Worm (Caenorhabditis elegans): Measurements from ENCODE around the gene comt-3.

Gene comt-3

DNA sequence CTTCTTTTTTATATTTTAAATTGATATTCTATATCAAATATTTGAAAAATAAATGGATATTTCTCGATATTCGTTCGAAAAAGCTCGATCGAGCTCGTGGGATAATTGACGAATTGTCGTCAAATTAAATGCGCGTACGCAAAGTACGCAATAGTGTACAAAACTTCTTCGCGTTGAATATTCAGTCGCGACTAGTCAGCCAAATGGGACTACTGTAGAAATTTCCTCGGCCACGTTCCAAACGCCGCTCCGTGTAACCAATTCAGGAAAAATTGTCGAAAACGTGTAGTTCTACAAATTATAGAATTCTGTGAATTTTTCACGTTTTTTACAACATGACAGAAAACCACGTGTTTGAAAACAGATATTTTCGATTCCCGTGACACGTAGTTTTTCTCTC is 48.9 kb upstream of the comt-3 start (continued):
- TF ChIP-seq Y5F2A.4 (GFP tag; optimal IDR thresholded peaks at IDR 0.05) (no peak), nhr-10 (tag; optimal IDR thresholded peaks at IDR 0.05) (no peak), unc-62 (GFP tag; optimal IDR thresholded peaks at IDR 0.05 in 1 of 2) (peak in 1 of 2 experiments; percentile 80), unc-62 (tag; optimal IDR thresholded peaks at IDR 0.05) (no peak), hlh-11 (tag; optimal IDR thresholded peaks at IDR 0.05) (peak; percentile 49), dmd-8 (GFP tag; IDR thresholded peaks at IDR 0.05) (no peak), ces-1 (GFP tag; optimal IDR thresholded peaks at IDR 0.05) (no peak), F44E2.7 (GFP tag; IDR thresholded peaks at IDR 0.05) (no peak)

DNA sequence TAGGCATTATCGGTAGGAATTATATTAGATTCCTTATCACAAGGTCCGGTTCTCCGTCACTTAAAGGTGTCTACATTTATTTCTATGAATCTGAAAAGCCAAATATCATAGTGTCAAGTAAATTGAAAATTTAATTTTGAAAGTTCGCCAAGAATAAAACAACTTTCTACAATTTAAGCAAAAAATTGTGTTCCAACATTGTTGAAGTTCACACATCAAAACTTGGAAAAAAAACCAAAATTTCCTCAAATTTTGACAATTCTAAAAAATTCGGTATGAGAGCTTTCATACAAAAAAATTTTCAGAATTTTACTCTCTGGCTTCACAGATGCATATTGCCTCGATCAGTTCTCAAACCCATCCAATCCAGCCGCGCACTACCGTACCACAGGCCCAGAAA is 45.6 kb upstream of the comt-3 start, which contains the start of gene F59A7.7:
Gene F59A7.7 (plus strand): TSS at position 301 of the 400 bp plus-strand sequence.
- TF ChIP-seq T20F7.1 (GFP tag; optimal IDR thresholded peaks at IDR 0.05) (no peak), dmd-6 (GFP tag; IDR thresholded peaks at IDR 0.05) (no peak), fkh-10 (GFP tag; optimal IDR thresholded peaks at IDR 0.05) (no peak), dpl-1 (GFP tag; optimal IDR thresholded peaks at IDR 0.05) (no peak), ZK337.2 (GFP tag; IDR thresholded peaks at IDR 0.05) (no peak), jun-1 (tag; optimal IDR thresholded peaks at IDR 0.05) (no peak)

DNA sequence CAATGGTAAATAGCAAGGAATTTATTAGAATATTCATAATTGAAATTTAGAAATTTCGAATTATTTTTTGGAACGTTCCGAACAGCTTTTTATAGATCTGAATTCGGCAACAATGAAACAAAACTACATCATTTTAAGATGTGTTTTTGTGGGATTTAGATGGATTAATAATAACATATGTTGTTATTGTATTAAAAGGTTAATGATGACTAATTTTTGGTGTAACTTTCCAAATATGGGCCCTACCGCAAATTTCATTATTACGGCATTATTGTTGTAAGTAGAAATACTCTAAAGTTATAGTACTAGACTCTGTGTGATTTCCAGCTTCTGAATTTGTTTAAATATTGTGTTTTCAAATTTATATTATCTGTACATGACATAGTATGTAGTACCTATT is 43.5 kb upstream of the comt-3 start, which contains the start of gene F59A7.11:
Gene F59A7.11 (minus strand): TSS at position 101 of the 400 bp plus-strand sequence.
- TF ChIP-seq lim-7 (GFP tag; IDR thresholded peaks at IDR 0.05) (no peak), attf-4 (tag; optimal IDR thresholded peaks at IDR 0.05) (no peak), dve-1 (tag; optimal IDR thresholded peaks at IDR 0.05; ENCODE audit: insufficient read depth) (no peak), daf-19 (GFP tag; conservative IDR thresholded peaks at IDR 0.05) (no peak), aha-1 (tag) (no peak), daf-8 (GFP tag; IDR thresholded peaks at IDR 0.05) (no peak), Y48G9A.11 (GFP tag; IDR thresholded peaks at IDR 0.05) (no peak), snpc-4 (tag; optimal IDR thresholded peaks at IDR 0.05) (no peak), T26A8.4 (GFP tag; IDR thresholded peaks at IDR 0.05) (no peak), Y105C5A.15 (GFP tag; IDR thresholded peaks at IDR 0.05) (no peak), ceh-20 (GFP tag; IDR thresholded peaks at IDR 0.05) (no peak), T20F7.1 (GFP tag; optimal IDR thresholded peaks at IDR 0.05) (no peak), sdz-12 (GFP tag; optimal IDR thresholded peaks at IDR 0.05) (no peak), unc-62 (GFP tag; optimal IDR thresholded peaks at IDR 0.05 in 1 of 2) (no peak), unc-62 (tag; optimal IDR thresholded peaks at IDR 0.05) (no peak), lin-38 (GFP tag; IDR thresholded peaks at IDR 0.05) (no peak), ces-1 (GFP tag; optimal IDR thresholded peaks at IDR 0.05) (no peak), madf-9 (GFP tag; conservative IDR thresholded peaks at IDR 0.05) (no peak), dmd-9 (GFP tag; IDR thresholded peaks at IDR 0.05) (no peak), nhr-76 (tag; optimal IDR thresholded peaks at IDR 0.05) (no peak)

DNA sequence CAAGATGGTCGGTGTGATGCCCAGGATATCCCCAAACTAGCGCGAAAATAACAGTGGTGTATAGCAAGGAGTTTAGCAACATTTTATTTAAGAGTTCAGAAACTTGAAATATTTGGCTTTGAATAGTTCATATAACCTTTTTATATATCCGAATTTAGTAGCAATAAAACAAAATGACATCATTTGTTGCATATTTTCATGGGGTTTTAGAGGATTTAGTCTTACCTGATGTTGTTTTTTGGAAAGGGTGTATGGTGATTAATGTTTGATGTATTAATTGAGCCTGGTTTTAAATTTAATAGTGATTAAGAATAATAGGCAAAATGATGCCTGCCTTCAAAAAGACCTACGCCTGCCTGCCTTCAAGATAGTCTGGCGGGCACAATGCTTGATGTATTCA is 40.9 kb upstream of the comt-3 start, which contains the start of gene F59A7.2:
Gene F59A7.2 (minus strand): TSS at position 101 of the 400 bp plus-strand sequence.
- TF ChIP-seq D1046.2 (GFP tag; IDR thresholded peaks at IDR 0.05) (no peak), aha-1 (tag) (peak; percentile 16)

DNA sequence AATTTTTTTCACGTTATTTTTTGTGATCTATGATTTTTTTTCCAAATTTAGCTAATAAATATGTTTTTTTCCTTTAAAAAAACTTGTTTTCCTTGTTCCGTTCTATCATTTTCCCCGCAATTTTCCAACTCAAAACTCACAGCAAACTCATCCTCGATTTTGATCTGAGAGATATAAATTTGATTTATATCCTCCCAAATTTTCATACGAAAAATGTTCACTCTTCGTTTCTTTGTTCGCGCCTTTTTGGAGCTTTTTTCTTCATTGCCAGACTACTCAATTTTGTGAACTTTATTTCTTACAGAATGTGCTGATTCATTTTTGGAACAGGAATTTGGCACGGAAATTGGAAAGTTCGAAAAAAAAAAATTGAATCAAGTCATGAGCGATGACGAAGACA is 38.6 kb upstream of the comt-3 start, which contains the start of gene F59A7.14:
Gene F59A7.14 (plus strand): TSS at position 301 of the 400 bp plus-strand sequence.
- TF ChIP-seq unc-39 (tag; optimal IDR thresholded peaks at IDR 0.05) (no peak), tra-1 (GFP tag; IDR thresholded peaks at IDR 0.05) (no peak), daf-12 (tag; optimal IDR thresholded peaks at IDR 0.05) (no peak), tag-97 (GFP tag; IDR thresholded peaks at IDR 0.05) (no peak), ceh-32 (tag; optimal IDR thresholded peaks at IDR 0.05; ENCODE audit: poor library complexity) (no peak), lir-3 (tag; optimal IDR thresholded peaks at IDR 0.05) (no peak), ztf-11 (tag; optimal IDR thresholded peaks at IDR 0.05) (no peak), fos-1 (tag; optimal IDR thresholded peaks at IDR 0.05) (no peak), ztf-7 (tag; optimal IDR thresholded peaks at IDR 0.05) (no peak), fkh-10 (GFP tag; optimal IDR thresholded peaks at IDR 0.05) (no peak), aha-1 (tag) (no peak), php-3 (GFP tag; IDR thresholded peaks at IDR 0.05) (no peak), lin-39 (tag; optimal IDR thresholded peaks at IDR 0.05) (no peak), lim-7 (GFP tag; IDR thresholded peaks at IDR 0.05) (no peak), set-16 (GFP tag; IDR thresholded peaks at IDR 0.05) (no peak)
